Fruit fly (Drosophila melanogaster) whole organism, prepupa: ENCODE data around the gene CG43062.

Experiments used
- Blimp-1 ChIP-seq: fragments of 200-800 bp; sonication (Bioruptor generic); optimal IDR thresholded peaks from 3 replicates; lab custom pipeline; 2017; ENCODE audit warnings: missing biosample characterization, missing genetic modification characterization, mild to moderate bottlenecking, moderate library complexity, missing genetic modification reagents
- CG10631 ChIP-seq: fragments of 200-800 bp; sonication (Bioruptor generic); optimal IDR thresholded peaks from 2 replicates; lab custom pipeline; 2016; ENCODE audit warnings: missing biosample characterization, missing genetic modification characterization
- CG6808 ChIP-seq: fragments of 200-800 bp; sonication (Bioruptor generic); optimal IDR thresholded peaks from 3 replicates; lab custom pipeline; 2017; ENCODE audit warnings: missing biosample characterization, missing genetic modification characterization, mild to moderate bottlenecking, moderate library complexity, missing genetic modification reagents
- CG6854 ChIP-seq: fragments of 200-800 bp; sonication (Bioruptor generic); optimal IDR thresholded peaks from 2 replicates; lab custom pipeline; 2017; ENCODE audit warnings: missing biosample characterization, mild to moderate bottlenecking, missing genetic modification characterization
- CG8119 ChIP-seq: fragments of 200-800 bp; sonication (Bioruptor generic); IDR thresholded peaks from 3 replicates; pipeline ENCODE4 v1.3.6; 2022; ENCODE audit warnings: missing biosample characterization, missing genetic modification characterization
- Eip78C ChIP-seq: fragments of 200-800 bp; sonication (Bioruptor generic); peaks from one replicate; lab custom pipeline; 2016; ENCODE audit warnings: missing biosample characterization, missing genetic modification characterization
- Ets21C ChIP-seq: fragments of 200-800 bp; sonication (Bioruptor generic); optimal IDR thresholded peaks from 3 replicates; lab custom pipeline; 2016; ENCODE audit warnings: missing biosample characterization, missing genetic modification characterization
- Hr39 ChIP-seq: fragments of 200-800 bp; sonication (Bioruptor generic); optimal IDR thresholded peaks from 2 replicates; lab custom pipeline; 2016; ENCODE audit warnings: missing biosample characterization, missing genetic modification characterization
- OdsH ChIP-seq: fragments of 200-800 bp; sonication (Bioruptor generic); optimal IDR thresholded peaks from 3 replicates; lab custom pipeline; 2016; ENCODE audit warnings: missing biosample characterization, missing genetic modification characterization
- fkh ChIP-seq: fragments of 200-800 bp; sonication (Bioruptor generic); optimal IDR thresholded peaks from 3 replicates; lab custom pipeline; 2017; ENCODE audit warnings: missing biosample characterization, mild to moderate bottlenecking, missing genetic modification characterization, moderate library complexity
- spab ChIP-seq: fragments of 200-800 bp; sonication (Bioruptor generic); optimal IDR thresholded peaks from 2 replicates; lab custom pipeline; 2017; ENCODE audit warnings: missing biosample characterization, mild to moderate bottlenecking, missing genetic modification characterization, missing genetic modification reagents

DNA sequence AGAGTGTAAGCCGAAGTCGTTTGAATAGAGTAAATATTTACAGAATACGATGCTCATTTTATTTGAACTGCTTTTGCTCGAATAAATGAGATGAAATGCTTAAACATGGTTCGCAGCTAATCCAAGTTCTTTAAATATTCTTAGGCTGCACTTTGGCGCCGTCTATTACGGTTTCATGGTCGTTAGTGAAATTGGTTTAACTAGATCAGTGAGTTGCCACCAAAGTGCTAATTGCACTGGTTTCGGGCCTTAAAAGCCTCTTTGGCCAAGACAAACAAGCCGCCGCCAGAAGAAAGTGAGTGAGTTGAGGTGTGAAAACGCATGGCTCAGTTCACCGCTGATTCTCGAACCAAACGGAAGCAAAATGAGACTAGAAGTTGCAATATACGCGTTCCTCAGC, 38.8 kb upstream of the CG43062 start, which contains the start of gene CG14720:
- TF ChIP-seq spab (GFP tag; lab: Kevin White, UChicago) (no peak), Eip78C (GFP tag; lab: Kevin White, UChicago) (no peak), Hr39 (GFP tag; lab: Kevin White, UChicago) (no peak), OdsH (GFP tag; lab: Kevin White, UChicago) (no peak), Ets21C (no peak), CG8119 (GFP tag; lab: Robert Waterston, UW) (no peak), CG6854 (GFP tag; lab: Kevin White, UChicago) (no peak), Blimp-1 (GFP tag; lab: Kevin White, UChicago) (no peak), fkh (no peak), CG6808 (GFP tag; lab: Kevin White, UChicago) (no peak), CG10631 (GFP tag; lab: Kevin White, UChicago) (no peak)
